Worm (Caenorhabditis elegans): ENCODE data around the gene cdc-25.4.

DNA sequence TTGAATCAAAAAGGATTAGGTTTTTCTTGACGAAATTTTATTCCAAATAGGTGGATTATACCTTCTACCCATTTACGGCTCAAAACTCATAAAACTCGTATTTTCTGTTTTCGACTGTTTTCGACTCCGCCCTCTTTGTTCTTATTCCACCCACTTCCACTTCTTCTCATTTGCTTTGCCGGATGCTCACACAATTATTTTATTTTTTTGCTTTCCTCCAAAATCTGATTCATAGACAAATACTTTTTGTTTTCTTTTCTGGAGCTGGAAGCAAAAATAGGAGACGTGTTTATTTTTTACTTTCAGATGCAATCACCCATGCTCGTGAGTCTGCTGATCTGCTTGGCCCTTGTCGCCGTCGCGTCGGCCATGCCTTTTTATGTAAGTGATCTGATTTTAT lies 34.2 kb downstream of the cdc-25.4 start, which contains the start of gene nlp-63:
- TF ChIP-seq fos-1 (tag; optimal IDR thresholded peaks at IDR 0.05) (no peak), ztf-4 (tag; optimal IDR thresholded peaks at IDR 0.05) (no peak), nhr-77 (tag; optimal IDR thresholded peaks at IDR 0.05) (no peak), sma-9 (GFP tag; optimal IDR thresholded peaks at IDR 0.05) (no peak), sma-9 (tag; optimal IDR thresholded peaks at IDR 0.05) (no peak), nhr-11 (tag; optimal IDR thresholded peaks at IDR 0.05) (no peak), sma-3 (GFP tag; optimal IDR thresholded peaks at IDR 0.05) (no peak), nhr-237 (tag; optimal IDR thresholded peaks at IDR 0.05) (no peak), peb-1 (tag; optimal IDR thresholded peaks at IDR 0.05) (no peak), nhr-12 (tag; optimal IDR thresholded peaks at IDR 0.05) (no peak), zag-1 (tag; optimal IDR thresholded peaks at IDR 0.05) (no peak), aly-2 (tag; optimal IDR thresholded peaks at IDR 0.05) (no peak), lsy-2 (tag; optimal IDR thresholded peaks at IDR 0.05) (no peak), ama-1 (optimal IDR thresholded peaks at IDR 0.05) (no peak), unc-55 (GFP tag; optimal IDR thresholded peaks at IDR 0.05) (no peak)

Measured in whole organism, L2 larva.